Worm (Caenorhabditis elegans): ENCODE measurements around the gene C25D7.9.
A peak's percentile ranks its signal among the peaks of the same experiment; 100 is the strongest.

Gene C25D7.9

ce11 chrV:15087207-15087706 lies 22.3 kb downstream of the C25D7.9 start, which contains the start of the genes C01G10.15 and C01G10.6:
TSS of gene C01G10.15 (minus strand) at chrV:15087307.
TSS of gene C01G10.6 (plus strand) at chrV:15087656.
- TF ChIP-seq sma-9 (GFP tag; optimal IDR thresholded peaks at IDR 0.05) (peak; percentile 0), sma-9 (tag; optimal IDR thresholded peaks at IDR 0.05) (no peak), nhr-6 (tag; optimal IDR thresholded peaks at IDR 0.05) (no peak)

- TF ChIP-seq ztf-4 (tag; optimal IDR thresholded peaks at IDR 0.05) (no peak), crh-2 (tag; optimal IDR thresholded peaks at IDR 0.05) (no peak), snpc-4 (tag; optimal IDR thresholded peaks at IDR 0.05) (no peak), nhr-25 (tag; optimal IDR thresholded peaks at IDR 0.05) (no peak), unc-39 (tag; optimal IDR thresholded peaks at IDR 0.05) (no peak), Y55F3AM.14 (GFP tag; optimal IDR thresholded peaks at IDR 0.05) (no peak), egl-27 (tag; optimal IDR thresholded peaks at IDR 0.05) (no peak), mbf-1 (tag; optimal IDR thresholded peaks at IDR 0.05) (no peak), lsy-2 (tag; optimal IDR thresholded peaks at IDR 0.05) (no peak), ZK546.5 (tag; optimal IDR thresholded peaks at IDR 0.05) (no peak), sem-4 (tag; optimal IDR thresholded peaks at IDR 0.05) (no peak), unc-55 (GFP tag; optimal IDR thresholded peaks at IDR 0.05) (no peak), nhr-12 (tag; optimal IDR thresholded peaks at IDR 0.05) (no peak), nhr-23 (tag; optimal IDR thresholded peaks at IDR 0.05) (no peak), nhr-11 (tag; optimal IDR thresholded peaks at IDR 0.05) (no peak), ama-1 (optimal IDR thresholded peaks at IDR 0.05) (no peak), ztf-11 (tag; optimal IDR thresholded peaks at IDR 0.05) (no peak)
These were observed 23.7 kb downstream of the C25D7.9 start, which contains the start of gene C01G10.18 for ce11 chrV:15088613-15089012. TSS of gene C01G10.18 (minus strand) at chrV:15088713.

ce11 chrV:15089438-15089837 lies 24.5 kb downstream of the C25D7.9 start, which contains the start of the genes C01G10.5 and C01G10.4:
TSS of gene C01G10.5 (minus strand) at chrV:15089538.
TSS of gene C01G10.4 (plus strand) at chrV:15089740.
- no peak for TF ChIP-seq mab-5 (tag; optimal IDR thresholded peaks at IDR 0.05)
- no peak for TF ChIP-seq lin-39 (tag; optimal IDR thresholded peaks at IDR 0.05)
- TF ChIP-seq nhr-25 (tag; optimal IDR thresholded peaks at IDR 0.05) = no peak
- no peak for TF ChIP-seq unc-39 (tag; optimal IDR thresholded peaks at IDR 0.05)
- no peak for TF ChIP-seq crh-2 (tag; optimal IDR thresholded peaks at IDR 0.05)
- TF ChIP-seq gmeb-1 (tag; optimal IDR thresholded peaks at IDR 0.05) = no peak
- no peak for TF ChIP-seq aly-2 (tag; optimal IDR thresholded peaks at IDR 0.05)
- TF ChIP-seq nhr-129 (tag; optimal IDR thresholded peaks at IDR 0.05) = no peak
- no peak for TF ChIP-seq ztf-11 (tag; optimal IDR thresholded peaks at IDR 0.05)
- TF ChIP-seq ceh-82 (tag; optimal IDR thresholded peaks at IDR 0.05) = no peak
- TF ChIP-seq fos-1 (tag; optimal IDR thresholded peaks at IDR 0.05) = no peak
- no peak for TF ChIP-seq mbf-1 (tag; optimal IDR thresholded peaks at IDR 0.05)
- no peak for TF ChIP-seq sma-9 (GFP tag; optimal IDR thresholded peaks at IDR 0.05)
- no peak for TF ChIP-seq sma-9 (tag; optimal IDR thresholded peaks at IDR 0.05)
- TF ChIP-seq ama-1 (optimal IDR thresholded peaks at IDR 0.05) = no peak
- no peak for TF ChIP-seq ZK546.5 (tag; optimal IDR thresholded peaks at IDR 0.05)
- TF ChIP-seq ceh-16 (tag; optimal IDR thresholded peaks at IDR 0.05) = no peak
- TF ChIP-seq elt-1 (tag; optimal IDR thresholded peaks at IDR 0.05) = no peak
- TF ChIP-seq zag-1 (tag; optimal IDR thresholded peaks at IDR 0.05) = no peak

ce11 chrV:15090457-15090856 lies 25.5 kb downstream of the C25D7.9 start, which contains the start of gene C01G10.17:
TSS of gene C01G10.17 (plus strand) at chrV:15090757.
- TF ChIP-seq C34F6.9 (tag; optimal IDR thresholded peaks at IDR 0.05) = no peak
- no peak for TF ChIP-seq lsy-2 (tag; optimal IDR thresholded peaks at IDR 0.05)
- no peak for TF ChIP-seq unc-62 (GFP tag; optimal IDR thresholded peaks at IDR 0.05)

ce11 chrV:15092666-15093065 lies 27.7 kb downstream of the C25D7.9 start, which contains the start of gene txt-12:
TSS of gene txt-12 (plus strand) at chrV:15092966.
- TF ChIP-seq ceh-82 (tag; optimal IDR thresholded peaks at IDR 0.05) = no peak
- no peak for TF ChIP-seq lin-11 (tag; optimal IDR thresholded peaks at IDR 0.05)
- TF ChIP-seq unc-55 (GFP tag; optimal IDR thresholded peaks at IDR 0.05) = no peak
- no peak for TF ChIP-seq mbf-1 (tag; optimal IDR thresholded peaks at IDR 0.05)
- no peak for TF ChIP-seq ztf-11 (tag; optimal IDR thresholded peaks at IDR 0.05)
- TF ChIP-seq ztf-1 (GFP tag; conservative IDR thresholded peaks at IDR 0.05) = no peak
- TF ChIP-seq sem-4 (tag; optimal IDR thresholded peaks at IDR 0.05) = no peak
- TF ChIP-seq peb-1 (tag; optimal IDR thresholded peaks at IDR 0.05) = no peak
